Worm (Caenorhabditis elegans): ENCODE results near the gene F45F2.9.

ce11 chrV:8533916-8534315 is 20.7 kb upstream of the F45F2.9 start:
- TF ChIP-seq ref-1 (GFP tag; conservative IDR thresholded peaks at IDR 0.05) (no peak), ztf-29 (GFP tag; IDR thresholded peaks at IDR 0.05) (no peak), med-1 (GFP tag; optimal IDR thresholded peaks at IDR 0.05; ENCODE audit: insufficient read depth) (no peak)

All from whole organism, midembryonic.